Worm (Caenorhabditis elegans): Measurements from ENCODE around the gene mig-6.
A peak's percentile ranks its signal among the peaks of the same experiment; 100 is the strongest.

Gene mig-6

DNA sequence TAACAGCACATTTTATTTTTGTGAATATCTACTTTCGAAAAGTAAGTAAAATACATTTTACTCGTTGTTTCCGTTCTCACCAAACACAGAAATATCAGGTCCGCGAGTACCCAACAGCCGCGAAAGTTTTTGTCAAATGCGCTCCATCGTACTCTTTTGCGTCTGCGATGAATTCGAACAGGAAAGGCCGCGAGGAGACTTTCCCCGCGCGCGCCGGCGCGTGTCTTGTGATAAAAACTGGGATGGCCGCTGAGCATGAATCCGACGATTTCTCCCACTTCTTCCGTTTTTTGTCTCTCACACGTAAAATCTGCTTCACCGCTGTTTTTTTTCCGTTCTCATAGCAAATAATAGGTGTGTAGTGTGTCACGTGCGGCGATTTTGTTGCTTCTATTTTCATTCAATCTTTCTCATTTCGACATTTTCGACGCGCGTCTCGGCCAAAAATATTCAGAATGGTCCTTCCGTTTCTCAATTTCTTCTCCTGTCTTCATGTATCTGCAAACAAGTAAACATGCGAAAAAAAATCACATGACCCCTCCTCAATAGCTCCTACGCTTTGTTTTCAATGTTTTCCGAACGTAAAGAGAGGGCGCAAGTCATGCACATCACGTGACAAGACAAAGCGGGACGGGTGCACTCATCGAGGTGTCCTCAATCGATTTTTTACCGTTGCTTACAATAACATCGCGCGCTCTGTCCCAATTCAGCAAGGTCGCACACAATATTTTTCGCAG lies 22.8 kb upstream of the mig-6 start, which contains the start of gene uvs-1:
Gene uvs-1, minus strand, starts transcription at position 145 of the 737 bp plus-strand sequence.
- TF ChIP-seq unc-130 (GFP tag; optimal IDR thresholded peaks at IDR 0.05) (no peak), attf-4 (tag; optimal IDR thresholded peaks at IDR 0.05) (no peak), lsy-2 (tag; optimal IDR thresholded peaks at IDR 0.05) (no peak), Y105C5A.15 (GFP tag; IDR thresholded peaks at IDR 0.05) (no peak), ceh-32 (tag; optimal IDR thresholded peaks at IDR 0.05; ENCODE audit: poor library complexity) (no peak), madf-9 (GFP tag; conservative IDR thresholded peaks at IDR 0.05) (no peak), tag-97 (GFP tag; IDR thresholded peaks at IDR 0.05) (no peak), mxl-3 (GFP tag; optimal IDR thresholded peaks at IDR 0.05) (peak; percentile 66), nhr-10 (tag; optimal IDR thresholded peaks at IDR 0.05) (no peak), gei-8 (GFP tag; optimal IDR thresholded peaks at IDR 0.05) (no peak), lin-39 (tag; optimal IDR thresholded peaks at IDR 0.05) (no peak), dpl-1 (GFP tag; optimal IDR thresholded peaks at IDR 0.05) (peak; percentile 50), ceh-62 (tag; optimal IDR thresholded peaks at IDR 0.05) (no peak), pqm-1 (tag; optimal IDR thresholded peaks at IDR 0.05) (no peak), nhr-25 (tag; optimal IDR thresholded peaks at IDR 0.05; ENCODE audit: borderline replicate concordance, insufficient read depth) (no peak), spr-1 (tag; optimal IDR thresholded peaks at IDR 0.05) (no peak), dmd-8 (GFP tag; IDR thresholded peaks at IDR 0.05) (no peak), spr-3 (GFP tag; optimal IDR thresholded peaks at IDR 0.05) (no peak), ceh-20 (GFP tag; IDR thresholded peaks at IDR 0.05) (no peak), mes-2 (tag; optimal IDR thresholded peaks at IDR 0.05; ENCODE audit: poor library complexity, severe bottlenecking) (peak; percentile 14), saeg-2 (GFP tag; IDR thresholded peaks at IDR 0.05) (no peak), aly-2 (tag; optimal IDR thresholded peaks at IDR 0.05) (no peak), nhr-6 (tag; optimal IDR thresholded peaks at IDR 0.05) (no peak), lin-1 (GFP tag; IDR thresholded peaks at IDR 0.05) (no peak), zfp-3 (GFP tag; conservative IDR thresholded peaks at IDR 0.05) (no peak), fos-1 (tag; optimal IDR thresholded peaks at IDR 0.05) (no peak), nhr-11 (tag; optimal IDR thresholded peaks at IDR 0.05) (peak; percentile 40), sdz-12 (GFP tag; optimal IDR thresholded peaks at IDR 0.05) (no peak), ztf-11 (tag; optimal IDR thresholded peaks at IDR 0.05) (no peak), F37D6.2 (tag; optimal IDR thresholded peaks at IDR 0.05) (no peak), F49E8.2 (tag; optimal IDR thresholded peaks at IDR 0.05; ENCODE audit: borderline replicate concordance) (no peak), F26F4.8 (GFP tag; conservative IDR thresholded peaks at IDR 0.05) (no peak), zfp-2 (tag; optimal IDR thresholded peaks at IDR 0.05) (no peak), nhr-76 (tag; optimal IDR thresholded peaks at IDR 0.05) (no peak), Y5F2A.4 (GFP tag; optimal IDR thresholded peaks at IDR 0.05) (no peak), cey-2 (tag; optimal IDR thresholded peaks at IDR 0.05; ENCODE audit: borderline replicate concordance, insufficient read depth) (no peak), zip-2 (tag; optimal IDR thresholded peaks at IDR 0.05) (no peak), ZK546.5 (tag; optimal IDR thresholded peaks at IDR 0.05) (no peak), mdt-29 (GFP tag; IDR thresholded peaks at IDR 0.05) (no peak), nhr-237 (tag; optimal IDR thresholded peaks at IDR 0.05) (no peak), daf-12 (tag; optimal IDR thresholded peaks at IDR 0.05) (no peak), R02D3.7 (tag; optimal IDR thresholded peaks at IDR 0.05) (no peak), lim-7 (GFP tag; IDR thresholded peaks at IDR 0.05) (no peak), F44E2.7 (GFP tag; IDR thresholded peaks at IDR 0.05) (no peak), lin-13 (GFP tag; optimal IDR thresholded peaks at IDR 0.05) (no peak), hif-1 (tag; optimal IDR thresholded peaks at IDR 0.05) (peak in 1 of 2 experiments; percentile 49), vab-7 (GFP tag; IDR thresholded peaks at IDR 0.05) (no peak), ceh-28 (tag; optimal IDR thresholded peaks at IDR 0.05) (peak; percentile 9), dmd-9 (GFP tag; IDR thresholded peaks at IDR 0.05) (no peak), D1046.2 (GFP tag; IDR thresholded peaks at IDR 0.05) (no peak), Y48G9A.11 (GFP tag; IDR thresholded peaks at IDR 0.05) (no peak)
